Fruit fly (Drosophila melanogaster) whole organism, prepupa: ENCODE measurements around the gene Alp11.

Experiments used
- Blimp-1 ChIP-seq: fragments of 200-800 bp; sonication (Bioruptor generic); optimal IDR thresholded peaks from 3 replicates; lab custom pipeline; 2017; ENCODE audit warnings: missing biosample characterization, missing genetic modification characterization, mild to moderate bottlenecking, moderate library complexity, missing genetic modification reagents
- CG10669 ChIP-seq: fragments of 200-800 bp; sonication (Bioruptor generic); optimal IDR thresholded peaks from 3 replicates; lab custom pipeline; 2018; ENCODE audit warnings: missing biosample characterization, mild to moderate bottlenecking, missing genetic modification characterization, moderate library complexity
- CG11762 ChIP-seq: fragments of 200-800 bp; sonication (Bioruptor generic); optimal IDR thresholded peaks from 3 replicates; lab custom pipeline; 2016; ENCODE audit warnings: missing biosample characterization, missing genetic modification characterization; ENCODE audit not compliant: insufficient read depth
- CG11902 ChIP-seq: fragments of 200-800 bp; sonication (Bioruptor generic); optimal IDR thresholded peaks from 3 replicates; lab custom pipeline; 2016; ENCODE audit warnings: missing biosample characterization, missing genetic modification characterization
- CG16779 ChIP-seq: fragments of 200-800 bp; sonication (Bioruptor generic); optimal IDR thresholded peaks from 3 replicates; lab custom pipeline; 2017; ENCODE audit warnings: missing biosample characterization, mild to moderate bottlenecking, missing genetic modification characterization
- CG3032 ChIP-seq: fragments of 200-800 bp; optimal IDR thresholded peaks from 2 replicates; lab custom pipeline; 2019; ENCODE audit warnings: missing biosample characterization, mild to moderate bottlenecking, missing genetic modification characterization, moderate library complexity
- CG32006 ChIP-seq: fragments of 200-800 bp; sonication (Bioruptor generic); optimal IDR thresholded peaks from 3 replicates; lab custom pipeline; 2017; ENCODE audit warnings: missing biosample characterization, mild to moderate bottlenecking, missing genetic modification characterization
- CG3919 ChIP-seq: fragments of 200-800 bp; sonication (Bioruptor generic); optimal IDR thresholded peaks from 3 replicates; lab custom pipeline; 2016; ENCODE audit warnings: missing biosample characterization, missing genetic modification characterization
- CG4318 ChIP-seq: fragments of 200-800 bp; sonication (Bioruptor generic); optimal IDR thresholded peaks from 3 replicates; lab custom pipeline; 2017; ENCODE audit warnings: missing biosample characterization, mild to moderate bottlenecking, missing genetic modification characterization
- CG6163 ChIP-seq: fragments of 200-800 bp; sonication (Bioruptor generic); IDR thresholded peaks from 3 replicates; pipeline ENCODE4 v1.3.6; 2022; ENCODE audit warnings: missing biosample characterization, missing genetic modification characterization
- CG6276 ChIP-seq: fragments of 200-800 bp; sonication (Bioruptor generic); optimal IDR thresholded peaks from 2 replicates; lab custom pipeline; 2017; ENCODE audit warnings: missing biosample characterization, mild to moderate bottlenecking, missing genetic modification characterization
- CG6792 ChIP-seq: fragments of 200-800 bp; sonication (Bioruptor generic); optimal IDR thresholded peaks from 3 replicates; lab custom pipeline; 2016; ENCODE audit warnings: missing biosample characterization, missing genetic modification characterization
- CG6808 ChIP-seq: fragments of 200-800 bp; sonication (Bioruptor generic); optimal IDR thresholded peaks from 3 replicates; lab custom pipeline; 2017; ENCODE audit warnings: missing biosample characterization, missing genetic modification characterization, mild to moderate bottlenecking, moderate library complexity, missing genetic modification reagents
- CG7368 ChIP-seq: fragments of 200-800 bp; sonication (Bioruptor generic); optimal IDR thresholded peaks from 3 replicates; lab custom pipeline; 2016; ENCODE audit warnings: missing biosample characterization, missing genetic modification characterization
- CG8119 ChIP-seq: fragments of 200-800 bp; sonication (Bioruptor generic); IDR thresholded peaks from 3 replicates; pipeline ENCODE4 v1.3.6; 2022; ENCODE audit warnings: missing biosample characterization, missing genetic modification characterization
- CG8319 ChIP-seq: fragments of 200-800 bp; sonication (Bioruptor generic); optimal IDR thresholded peaks from 3 replicates; lab custom pipeline; 2016; ENCODE audit warnings: missing biosample characterization, missing genetic modification characterization
- CG8632 ChIP-seq: fragments of 200-800 bp; sonication (Bioruptor generic); optimal IDR thresholded peaks from 3 replicates; lab custom pipeline; 2016; ENCODE audit warnings: missing biosample characterization, missing genetic modification characterization
- Eip75B ChIP-seq: fragments of 200-800 bp; sonication (Bioruptor generic); optimal IDR thresholded peaks from 3 replicates; lab custom pipeline; 2016; ENCODE audit warnings: missing biosample characterization, missing genetic modification characterization
- Eip93F ChIP-seq: fragments of 200-800 bp; sonication (Bioruptor generic); optimal IDR thresholded peaks from 2 replicates; lab custom pipeline; 2016; ENCODE audit warnings: missing biosample characterization, mild to moderate bottlenecking, missing genetic modification characterization
- Ets21C ChIP-seq: fragments of 200-800 bp; sonication (Bioruptor generic); optimal IDR thresholded peaks from 3 replicates; lab custom pipeline; 2016; ENCODE audit warnings: missing biosample characterization, missing genetic modification characterization
- Ets96B ChIP-seq: fragments of 200-800 bp; optimal IDR thresholded peaks from 2 replicates; lab custom pipeline; 2019; ENCODE audit warnings: missing biosample characterization, mild to moderate bottlenecking, missing genetic modification characterization, moderate library complexity
- Gug ChIP-seq: fragments of 200-800 bp; sonication (Bioruptor generic); IDR thresholded peaks from 2 replicates; pipeline ENCODE4 v1.3.6; 2022; ENCODE audit warnings: missing biosample characterization, missing genetic modification characterization
- Hr39 ChIP-seq: fragments of 200-800 bp; sonication (Bioruptor generic); optimal IDR thresholded peaks from 2 replicates; lab custom pipeline; 2016; ENCODE audit warnings: missing biosample characterization, missing genetic modification characterization
- Hr4 ChIP-seq: fragments of 200-800 bp; sonication (Bioruptor generic); optimal IDR thresholded peaks from 3 replicates; lab custom pipeline; 2016; ENCODE audit warnings: missing biosample characterization, missing genetic modification characterization
- Lpt ChIP-seq: fragments of 200-800 bp; sonication (Bioruptor generic); optimal IDR thresholded peaks from 3 replicates; lab custom pipeline; 2016; ENCODE audit warnings: missing biosample characterization, missing genetic modification characterization
- Met ChIP-seq: fragments of 200-800 bp; sonication (Bioruptor generic); optimal IDR thresholded peaks from 3 replicates; lab custom pipeline; 2016; ENCODE audit warnings: missing biosample characterization, missing genetic modification characterization
- OdsH ChIP-seq: fragments of 200-800 bp; sonication (Bioruptor generic); optimal IDR thresholded peaks from 3 replicates; lab custom pipeline; 2016; ENCODE audit warnings: missing biosample characterization, missing genetic modification characterization
- Smox ChIP-seq: fragments of 200-800 bp; sonication (Bioruptor generic); optimal IDR thresholded peaks from 3 replicates; lab custom pipeline; 2016; ENCODE audit warnings: missing biosample characterization, missing genetic modification characterization
- Sox102F ChIP-seq: fragments of 200-800 bp; sonication (Bioruptor generic); optimal IDR thresholded peaks from 2 replicates; lab custom pipeline; 2016; ENCODE audit warnings: missing biosample characterization, mild to moderate bottlenecking, missing genetic modification characterization
- Sox14 ChIP-seq: fragments of 200-800 bp; sonication (Bioruptor generic); optimal IDR thresholded peaks from 3 replicates; lab custom pipeline; 2016; ENCODE audit warnings: missing biosample characterization, missing genetic modification characterization
- Sox15 ChIP-seq: fragments of 200-800 bp; sonication (Bioruptor generic); optimal IDR thresholded peaks from 3 replicates; lab custom pipeline; 2016; ENCODE audit warnings: missing biosample characterization, missing genetic modification characterization
- achi ChIP-seq: fragments of 200-800 bp; sonication (Bioruptor generic); optimal IDR thresholded peaks from 3 replicates; lab custom pipeline; 2016; ENCODE audit warnings: missing biosample characterization, missing genetic modification characterization
- acj6 ChIP-seq: fragments of 200-800 bp; sonication (Bioruptor generic); optimal IDR thresholded peaks from 3 replicates; lab custom pipeline; 2016; ENCODE audit warnings: missing biosample characterization, missing genetic modification characterization
- cyc ChIP-seq: fragments of 200-800 bp; sonication (Bioruptor generic); optimal IDR thresholded peaks from 3 replicates; lab custom pipeline; 2016; ENCODE audit warnings: missing biosample characterization, missing genetic modification characterization
- dac ChIP-seq: fragments of 200-800 bp; sonication (Bioruptor generic); optimal IDR thresholded peaks from 2 replicates; lab custom pipeline; 2017; ENCODE audit warnings: missing biosample characterization, mild to moderate bottlenecking, missing genetic modification characterization
- dsx ChIP-seq: fragments of 200-800 bp; optimal IDR thresholded peaks from 3 replicates; lab custom pipeline; 2019; ENCODE audit warnings: missing biosample characterization, mild to moderate bottlenecking, missing genetic modification characterization, moderate library complexity; ENCODE audit not compliant: poor library complexity, severe bottlenecking
- eg ChIP-seq: fragments of 200-800 bp; sonication (Bioruptor generic); IDR thresholded peaks from 3 replicates; pipeline ENCODE4 v1.3.6; 2022; ENCODE audit warnings: missing biosample characterization, missing genetic modification characterization
- esn ChIP-seq: fragments of 200-800 bp; sonication (Bioruptor generic); optimal IDR thresholded peaks from 2 replicates; lab custom pipeline; 2016; ENCODE audit warnings: missing biosample characterization, mild to moderate bottlenecking, missing genetic modification characterization, moderate library complexity
- fd85E ChIP-seq: fragments of 200-800 bp; sonication (Bioruptor generic); optimal IDR thresholded peaks from 3 replicates; lab custom pipeline; 2016; ENCODE audit warnings: missing biosample characterization, missing genetic modification characterization
- fkh ChIP-seq: fragments of 200-800 bp; sonication (Bioruptor generic); optimal IDR thresholded peaks from 3 replicates; lab custom pipeline; 2017; ENCODE audit warnings: missing biosample characterization, mild to moderate bottlenecking, missing genetic modification characterization, moderate library complexity
- lz ChIP-seq: fragments of 200-800 bp; sonication (Bioruptor generic); optimal IDR thresholded peaks from 3 replicates; lab custom pipeline; 2016; ENCODE audit warnings: missing biosample characterization, missing genetic modification characterization
- net ChIP-seq: fragments of 200-800 bp; sonication (Bioruptor generic); optimal IDR thresholded peaks from 3 replicates; lab custom pipeline; 2016; ENCODE audit warnings: missing biosample characterization, missing genetic modification characterization
- pdm3 ChIP-seq: fragments of 200-800 bp; sonication (Bioruptor generic); optimal IDR thresholded peaks from 3 replicates; lab custom pipeline; 2016; ENCODE audit warnings: missing biosample characterization, missing genetic modification characterization
- salr ChIP-seq, 2 experiments: fragments of 200-800 bp; sonication (Bioruptor generic); optimal IDR thresholded peaks; 3 replicates each; lab custom pipeline; 2016 to 2018; ENCODE audit warnings: missing biosample characterization in 2 of 2, missing genetic modification characterization in 2 of 2, mild to moderate bottlenecking in 1 of 2
- spab ChIP-seq: fragments of 200-800 bp; sonication (Bioruptor generic); optimal IDR thresholded peaks from 2 replicates; lab custom pipeline; 2017; ENCODE audit warnings: missing biosample characterization, mild to moderate bottlenecking, missing genetic modification characterization, missing genetic modification reagents
- ss ChIP-seq, 2 experiments: fragments of 200-800 bp; sonication (Bioruptor generic); optimal IDR thresholded peaks; 2 replicates in 1 of 2; 3 replicates in 1 of 2; lab custom pipeline; 2017 to 2018; ENCODE audit warnings: mild to moderate bottlenecking in 2 of 2, missing biosample characterization in 2 of 2, missing genetic modification characterization in 2 of 2, moderate library complexity in 1 of 2
- svp ChIP-seq: fragments of 200-800 bp; sonication (Bioruptor generic); peaks from one replicate; lab custom pipeline; 2016; ENCODE audit warnings: missing biosample characterization, missing genetic modification characterization
- topi ChIP-seq: fragments of 200-800 bp; sonication (Bioruptor generic); optimal IDR thresholded peaks from 3 replicates; lab custom pipeline; 2016; ENCODE audit warnings: missing biosample characterization, missing genetic modification characterization
- vri ChIP-seq: fragments of 200-800 bp; sonication (Bioruptor generic); optimal IDR thresholded peaks from 3 replicates; lab custom pipeline; 2016; ENCODE audit warnings: missing biosample characterization, mild to moderate bottlenecking, missing genetic modification characterization

Gene Alp11

DNA sequence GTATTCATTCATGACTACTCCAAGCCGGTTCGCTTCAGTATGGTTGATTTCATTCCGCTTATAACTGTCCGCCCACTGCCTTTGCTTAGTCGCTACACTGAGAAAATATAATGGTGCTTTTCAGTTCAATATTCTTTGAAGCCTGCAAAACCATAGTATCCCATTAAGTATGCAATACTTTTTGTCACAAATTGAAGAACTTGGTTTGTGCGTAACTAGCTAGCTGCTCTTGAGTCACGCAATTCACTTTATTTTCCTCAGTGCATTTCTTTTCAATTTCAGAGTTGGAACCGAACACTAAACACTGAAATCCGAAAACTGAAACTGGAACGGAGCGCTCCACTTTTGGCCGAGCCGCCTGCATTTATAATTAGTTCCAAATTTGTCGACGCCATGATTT, 12.2 kb downstream of the Alp11 start (continued):
- TF ChIP-seq Ets21C (GFP tag; lab: Kevin White, UChicago) (no peak), Blimp-1 (no peak), CG8632 (no peak), CG6808 (no peak), esn (GFP tag; lab: Kevin White, UChicago) (peak; percentile 14), dac (no peak), spab (GFP tag; lab: Kevin White, UChicago) (no peak)
- TF ChIP-seq, all 60 proteins: peak for 24

- no peak for TF ChIP-seq ss (GFP tag; optimal IDR thresholded peaks at IDR 0.05; lab: Kevin White, UChicago)
- TF ChIP-seq eg (GFP tag; lab: Robert Waterston, UW), result peak; percentile 42; the same call in 1 of the 3 replicates
- no peak for TF ChIP-seq Met (GFP tag; lab: Kevin White, UChicago)
- peak; percentile 34 for TF ChIP-seq Lpt
- TF ChIP-seq CG16779 (tag; lab: Kevin White, UChicago), result no peak
- peak; percentile 19 for TF ChIP-seq dac
- no peak for TF ChIP-seq CG7368
- no peak for TF ChIP-seq CG6792 (GFP tag; lab: Kevin White, UChicago)
- peak; percentile 22 for TF ChIP-seq CG4318
- no peak for TF ChIP-seq esn (GFP tag; lab: Kevin White, UChicago)
- no peak for TF ChIP-seq topi
- no peak for TF ChIP-seq acj6 (GFP tag; lab: Kevin White, UChicago)
- no peak for TF ChIP-seq cyc (GFP tag; lab: Kevin White, UChicago)
- TF ChIP-seq fkh (GFP tag; lab: Kevin White, UChicago), result no peak
- TF ChIP-seq Smox (GFP tag; lab: Kevin White, UChicago), result no peak
- no peak for TF ChIP-seq Hr39
- no peak for TF ChIP-seq fd85E (GFP tag; lab: Kevin White, UChicago)
- TF ChIP-seq Hr4 (GFP tag; lab: Kevin White, UChicago), result peak; percentile 47
- no peak for TF ChIP-seq svp (GFP tag; lab: Kevin White, UChicago)
- TF ChIP-seq Blimp-1, result no peak
- TF ChIP-seq lz (GFP tag; lab: Kevin White, UChicago), result no peak
- no peak for TF ChIP-seq CG10669 (GFP tag; lab: Kevin White, UChicago)
- no peak for TF ChIP-seq CG11902 (GFP tag; lab: Kevin White, UChicago)
- TF ChIP-seq CG8632, result no peak
- no peak for TF ChIP-seq CG6808
- TF ChIP-seq achi (GFP tag; lab: Kevin White, UChicago), result peak; percentile 12
- no peak for TF ChIP-seq CG3032 (tag; lab: Kevin White, UChicago)
- peak; percentile 66 for TF ChIP-seq CG32006 (GFP tag; lab: Kevin White, UChicago)
- no peak for TF ChIP-seq Sox15
- peak; percentile 35 for TF ChIP-seq pdm3 (GFP tag; lab: Kevin White, UChicago)
- TF ChIP-seq CG8119 (GFP tag; lab: Robert Waterston, UW), result 0 out of 3 replicates have a peak, but pooled peaks have one; percentile 24
- no peak for TF ChIP-seq salr (GFP tag; optimal IDR thresholded peaks at IDR 0.05; lab: Kevin White, UChicago)
- TF ChIP-seq Sox102F (GFP tag; lab: Kevin White, UChicago), result no peak
- TF ChIP-seq CG8319 (GFP tag; lab: Kevin White, UChicago), result no peak
- peak; percentile 11 for TF ChIP-seq net (GFP tag; lab: Kevin White, UChicago)
- no peak for TF ChIP-seq spab (GFP tag; lab: Kevin White, UChicago)
- TF ChIP-seq CG6163 (GFP tag; lab: Robert Waterston, UW), result 0 out of 3 replicates have a peak, but pooled peaks have one; percentile 12
- no peak for TF ChIP-seq dsx (GFP tag; lab: Kevin White, UChicago)
- peak; percentile 36 for TF ChIP-seq OdsH
- TF ChIP-seq Ets21C (GFP tag; lab: Kevin White, UChicago), result no peak
- TF ChIP-seq Eip93F (GFP tag; lab: Kevin White, UChicago), result no peak
- TF ChIP-seq Ets96B (tag; lab: Kevin White, UChicago), result peak; percentile 15
- no peak for TF ChIP-seq vri (GFP tag; lab: Kevin White, UChicago)
- no peak for TF ChIP-seq CG11762
- TF ChIP-seq CG6276 (GFP tag; lab: Kevin White, UChicago), result peak; percentile 42
- TF ChIP-seq Sox14 (GFP tag; lab: Kevin White, UChicago), result no peak
- TF ChIP-seq CG3919 (GFP tag; lab: Kevin White, UChicago), result no peak
- no peak for TF ChIP-seq Eip75B (GFP tag; lab: Kevin White, UChicago)
- TF ChIP-seq Gug (GFP tag; lab: Robert Waterston, UW), result no peak
These were observed 13.8 kb downstream of the Alp11 start for dm6 chrX:15601285-15601684.
